Worm (Caenorhabditis elegans): ENCODE measurements around the gene F40G12.2.

ce11 chrV:14231656-14232055 is 29.1 kb downstream of the F40G12.2 start:
- TF ChIP-seq nhr-77 (tag; optimal IDR thresholded peaks at IDR 0.05), result no peak
- TF ChIP-seq ZK546.5 (tag; optimal IDR thresholded peaks at IDR 0.05), result no peak
- TF ChIP-seq nhr-237 (tag; optimal IDR thresholded peaks at IDR 0.05), result no peak
- no peak for TF ChIP-seq lsy-2 (tag; optimal IDR thresholded peaks at IDR 0.05)
- no peak for TF ChIP-seq blmp-1 (tag; optimal IDR thresholded peaks at IDR 0.05; ENCODE audit: insufficient read depth)
- TF ChIP-seq ztf-11 (tag; optimal IDR thresholded peaks at IDR 0.05), result no peak
- no peak for TF ChIP-seq mab-5 (tag; optimal IDR thresholded peaks at IDR 0.05)
- TF ChIP-seq alr-1 (tag; optimal IDR thresholded peaks at IDR 0.05), result no peak
- TF ChIP-seq unc-55 (GFP tag; optimal IDR thresholded peaks at IDR 0.05), result no peak
- TF ChIP-seq unc-62 (GFP tag; optimal IDR thresholded peaks at IDR 0.05), result no peak
- no peak for TF ChIP-seq sma-3 (GFP tag; optimal IDR thresholded peaks at IDR 0.05)
- TF ChIP-seq aly-2 (tag; optimal IDR thresholded peaks at IDR 0.05), result no peak
- no peak for TF ChIP-seq R02D3.7 (tag; optimal IDR thresholded peaks at IDR 0.05)
- TF ChIP-seq nhr-12 (tag; optimal IDR thresholded peaks at IDR 0.05), result no peak

All from whole organism, L2 larva.